Fruit fly (Drosophila melanogaster) whole organism, embryonic: Measurements from ENCODE around the gene CG11920.

Source experiments
- CG15073 ChIP-seq: fragments of 200-800 bp; sonication (Bioruptor generic); optimal IDR thresholded peaks from 2 replicates; lab custom pipeline; 2016; ENCODE audit warnings: missing biosample characterization, missing genetic modification characterization
- CG15696 ChIP-seq: fragments of 200-800 bp; sonication (Bioruptor generic); optimal IDR thresholded peaks from 2 replicates; lab custom pipeline; 2019; ENCODE audit warnings: missing biosample characterization, mild to moderate bottlenecking, missing genetic modification characterization, moderate library complexity
- CG3281 ChIP-seq: fragments of 200-800 bp; sonication (Bioruptor generic); optimal IDR thresholded peaks from 3 replicates; lab custom pipeline; 2017; ENCODE audit warnings: missing biosample characterization, mild to moderate bottlenecking, missing genetic modification characterization
- CG8290 ChIP-seq, 3 experiments: fragments of 200-800 bp; sonication (Bioruptor generic); optimal IDR thresholded peaks; 2 replicates each; lab custom pipeline; 2016 to 2019; ENCODE audit warnings: missing biosample characterization in 3 of 3, missing genetic modification characterization in 3 of 3, mild to moderate bottlenecking in 2 of 3, moderate library complexity in 1 of 3
- pfk ChIP-seq: fragments of 200-800 bp; sonication (Bioruptor generic); optimal IDR thresholded peaks from 2 replicates; lab custom pipeline; 2018; ENCODE audit warnings: missing biosample characterization, mild to moderate bottlenecking, missing genetic modification characterization, moderate library complexity

- TF ChIP-seq CG8290 (GFP tag; optimal IDR thresholded peaks at IDR 0.05; lab: Kevin White, UChicago) (peak; percentile 70), CG8290 (tag; optimal IDR thresholded peaks at IDR 0.05; lab: Kevin White, UChicago) (no peak), pfk (GFP tag; lab: Kevin White, UChicago) (peak; percentile 76), CG15696 (tag; lab: Kevin White, UChicago) (peak; percentile 58), CG15073 (GFP tag; lab: Kevin White, UChicago) (no peak), CG3281 (GFP tag; lab: Kevin White, UChicago) (peak; percentile 66)
These were observed 5.1 kb upstream of the CG11920 start, which contains the start of the genes Stt3B and CG11839 for dm6 chr3R:25069569-25069968.
